Worm (Caenorhabditis elegans): ENCODE results near the gene samt-1.
"Not testable (repeated sequence)": the region's sequence is repeated elsewhere in the genome, so short reads cannot be mapped to it uniquely, and the experiment has no call there.

samt-1 gene

ce11 chrIV:2914545-2914944 lies 16.7 kb upstream of the samt-1 start:
- TF ChIP-seq egl-27 (tag; optimal IDR thresholded peaks at IDR 0.05) (no peak), hmg-11 (tag; optimal IDR thresholded peaks at IDR 0.05) (no peak), nhr-12 (tag; optimal IDR thresholded peaks at IDR 0.05) (no peak), daf-12 (tag; optimal IDR thresholded peaks at IDR 0.05) (no peak), ceh-16 (tag; optimal IDR thresholded peaks at IDR 0.05) (no peak), nhr-77 (tag; optimal IDR thresholded peaks at IDR 0.05) (no peak), mdl-1 (tag; optimal IDR thresholded peaks at IDR 0.05) (no peak), jun-1 (tag; optimal IDR thresholded peaks at IDR 0.05) (no peak), ZK546.5 (tag; optimal IDR thresholded peaks at IDR 0.05) (no peak), nhr-76 (tag; optimal IDR thresholded peaks at IDR 0.05) (no peak), ceh-28 (tag; optimal IDR thresholded peaks at IDR 0.05) (no peak), skn-1 (tag; optimal IDR thresholded peaks at IDR 0.05) (no peak)

DNA sequence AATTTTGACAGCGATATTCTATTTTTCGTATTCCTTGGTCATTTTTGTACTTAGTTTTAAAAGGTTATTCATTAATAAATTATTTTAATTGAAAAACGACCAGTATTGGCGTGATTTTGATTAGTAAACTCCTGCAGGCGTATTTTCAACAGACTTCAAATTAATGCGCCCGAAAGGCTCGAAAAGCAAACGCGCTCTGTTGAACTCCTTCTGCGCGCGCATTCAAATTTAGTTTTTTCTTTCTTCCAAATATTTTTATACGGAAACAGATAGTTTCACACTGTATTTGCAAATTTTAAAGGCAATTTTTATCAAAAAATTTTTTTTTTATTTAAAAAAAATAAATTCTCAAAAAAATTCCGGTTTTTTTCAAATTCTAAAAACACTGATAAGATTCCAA lies 15.2 kb upstream of the samt-1 start:
- TF ChIP-seq lin-15B (tag; optimal IDR thresholded peaks at IDR 0.05) (no peak), nhr-28 (tag; optimal IDR thresholded peaks at IDR 0.05) (no peak), elt-2 (tag; optimal IDR thresholded peaks at IDR 0.05) (no peak), mml-1 (tag; optimal IDR thresholded peaks at IDR 0.05) (no peak), nfya-1 (tag; optimal IDR thresholded peaks at IDR 0.05; ENCODE audit: insufficient read depth) (no peak), elt-1 (tag; optimal IDR thresholded peaks at IDR 0.05) (no peak), zag-1 (tag; optimal IDR thresholded peaks at IDR 0.05) (no peak), eor-1 (tag; optimal IDR thresholded peaks at IDR 0.05) (no peak), ZK546.5 (tag; optimal IDR thresholded peaks at IDR 0.05) (no peak), daf-12 (tag; optimal IDR thresholded peaks at IDR 0.05) (no peak), nhr-237 (tag; optimal IDR thresholded peaks at IDR 0.05) (no peak), ztf-4 (tag; optimal IDR thresholded peaks at IDR 0.05) (no peak), hmg-11 (tag; optimal IDR thresholded peaks at IDR 0.05) (no peak), lsy-12 (tag; optimal IDR thresholded peaks at IDR 0.05) (no peak), ceh-16 (tag; optimal IDR thresholded peaks at IDR 0.05) (no peak)

ce11 chrIV:2917729-2918128 lies 13.5 kb upstream of the samt-1 start, which contains the start of gene Y54G2A.50:
Gene Y54G2A.50, plus strand, starts transcription at chrIV:2918029.
- TF ChIP-seq ZK546.5 (tag; optimal IDR thresholded peaks at IDR 0.05); fkh-10 (GFP tag; optimal IDR thresholded peaks at IDR 0.05); nhr-67 (tag; optimal IDR thresholded peaks at IDR 0.05): not testable (repeated sequence)

DNA sequence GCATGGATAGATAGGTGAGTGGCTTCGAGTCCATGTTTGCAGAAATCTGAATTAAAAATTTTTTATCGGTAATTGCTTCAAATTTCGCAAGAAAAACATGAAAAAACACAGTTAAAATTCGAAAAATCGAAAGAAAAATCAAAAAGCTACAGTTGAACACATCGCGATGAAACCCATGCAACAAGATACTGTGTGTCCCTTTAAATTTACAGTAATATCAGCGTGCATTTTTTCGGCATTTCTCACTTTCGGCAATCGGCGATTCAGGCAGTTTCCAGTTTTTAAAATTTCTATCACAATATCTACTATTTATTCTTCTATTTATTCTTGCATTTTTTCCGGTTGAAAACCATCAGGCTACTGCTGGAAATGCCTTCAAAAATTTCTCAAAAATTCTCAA lies 9.0 kb upstream of the samt-1 start, which contains the start of gene fbxc-45:
fbxc-45 (minus strand) TSS at position 48 of the 400 bp plus-strand sequence.
- TF ChIP-seq ceh-9 (tag; optimal IDR thresholded peaks at IDR 0.05) = no peak
- TF ChIP-seq pqm-1 (tag; optimal IDR thresholded peaks at IDR 0.05) = no peak

DNA sequence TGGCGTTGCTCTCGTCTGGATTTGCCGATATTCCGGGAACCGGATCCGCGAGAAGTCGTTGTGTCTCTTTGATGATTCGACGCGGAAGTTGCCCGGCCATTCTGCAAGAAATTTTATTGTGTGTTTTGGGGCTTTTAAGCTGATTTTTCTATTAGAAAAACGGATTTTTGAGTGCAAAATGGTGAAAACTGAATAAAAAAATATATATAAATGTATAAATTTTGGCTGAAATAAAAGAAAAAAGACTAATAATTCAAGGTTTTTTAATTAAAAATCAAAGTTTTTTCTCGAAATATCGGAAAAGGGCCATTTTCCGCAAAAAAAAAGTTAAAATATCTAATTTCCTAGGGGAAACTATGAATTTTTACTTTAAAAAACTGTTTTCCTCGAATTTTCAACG lies 5.6 kb upstream of the samt-1 start, which contains the start of gene ubc-13:
ubc-13 (minus strand) TSS at position 101 of the 400 bp plus-strand sequence.
- no peak for TF ChIP-seq ceh-82 (tag; optimal IDR thresholded peaks at IDR 0.05)
- no peak for TF ChIP-seq ZK546.5 (tag; optimal IDR thresholded peaks at IDR 0.05)

- TF ChIP-seq mml-1 (tag; optimal IDR thresholded peaks at IDR 0.05) = no peak
- peak; percentile 59 for TF ChIP-seq nhr-25 (tag; optimal IDR thresholded peaks at IDR 0.05)
- TF ChIP-seq ceh-28 (tag; optimal IDR thresholded peaks at IDR 0.05) = no peak
- TF ChIP-seq ZK546.5 (tag; optimal IDR thresholded peaks at IDR 0.05) = no peak
- TF ChIP-seq lin-39 (tag; optimal IDR thresholded peaks at IDR 0.05) = peak; percentile 70
- no peak for TF ChIP-seq egl-27 (tag; optimal IDR thresholded peaks at IDR 0.05)
- TF ChIP-seq nhr-11 (tag; optimal IDR thresholded peaks at IDR 0.05) = no peak
- TF ChIP-seq ceh-16 (tag; optimal IDR thresholded peaks at IDR 0.05) = no peak
- TF ChIP-seq ama-1 (optimal IDR thresholded peaks at IDR 0.05) = no peak
- no peak for TF ChIP-seq nhr-76 (tag; optimal IDR thresholded peaks at IDR 0.05)
- TF ChIP-seq ztf-11 (tag; optimal IDR thresholded peaks at IDR 0.05) = no peak
- TF ChIP-seq fos-1 (tag; optimal IDR thresholded peaks at IDR 0.05) = no peak
- no peak for TF ChIP-seq elt-1 (tag; optimal IDR thresholded peaks at IDR 0.05)
- TF ChIP-seq nhr-43 (tag; optimal IDR thresholded peaks at IDR 0.05; ENCODE audit: poor library complexity, severe bottlenecking) = no peak
- TF ChIP-seq aly-2 (tag; optimal IDR thresholded peaks at IDR 0.05) = no peak
- no peak for TF ChIP-seq sea-2 (GFP tag; optimal IDR thresholded peaks at IDR 0.05)
- peak; percentile 52 for TF ChIP-seq nhr-23 (tag; optimal IDR thresholded peaks at IDR 0.05)
- no peak for TF ChIP-seq daf-12 (tag; optimal IDR thresholded peaks at IDR 0.05)
- TF ChIP-seq skn-1 (tag; optimal IDR thresholded peaks at IDR 0.05) = peak; percentile 48
- TF ChIP-seq ztf-4 (tag; optimal IDR thresholded peaks at IDR 0.05) = no peak
- no peak for TF ChIP-seq nhr-12 (tag; optimal IDR thresholded peaks at IDR 0.05)
- TF ChIP-seq jun-1 (tag; optimal IDR thresholded peaks at IDR 0.05) = peak; percentile 53
- TF ChIP-seq lin-15B (tag; optimal IDR thresholded peaks at IDR 0.05) = peak; percentile 80
- no peak for TF ChIP-seq zag-1 (tag; optimal IDR thresholded peaks at IDR 0.05)
- TF ChIP-seq pqm-1 (tag; optimal IDR thresholded peaks at IDR 0.05) = no peak
- TF ChIP-seq fkh-2 (tag; optimal IDR thresholded peaks at IDR 0.05) = no peak
- no peak for TF ChIP-seq elt-3 (tag; optimal IDR thresholded peaks at IDR 0.05)
- peak; percentile 62 for TF ChIP-seq snpc-4 (tag; optimal IDR thresholded peaks at IDR 0.05)
- TF ChIP-seq egl-5 (tag; optimal IDR thresholded peaks at IDR 0.05) = peak; percentile 23
- TF ChIP-seq nfya-1 (tag; optimal IDR thresholded peaks at IDR 0.05; ENCODE audit: insufficient read depth) = peak; percentile 79
- no peak for TF ChIP-seq ceh-82 (tag; optimal IDR thresholded peaks at IDR 0.05)
These were observed 2.8 kb upstream of the samt-1 start, which contains the start of gene manf-1 for ce11 chrIV:2928409-2928808. Gene manf-1, minus strand, starts transcription at chrIV:2928421.
